Worm (Caenorhabditis elegans) whole organism, L3 larva: ENCODE results near the gene C29F4.3.
"Not testable (repeated sequence)": the region's sequence is repeated elsewhere in the genome, so short reads cannot be mapped to it uniquely, and the experiment has no call there.

Experiments used
- R02D3.7 ChIP-seq: fragments of 150-350 bp; optimal IDR thresholded peaks from 2 replicates; lab custom pipeline; 2014; ENCODE audit warnings: missing biosample characterization, missing genetic modification characterization
- ZK546.5 ChIP-seq: sonication (generic microtip); optimal IDR thresholded peaks from 2 replicates; lab custom pipeline; 2017; ENCODE audit warnings: missing biosample characterization, missing genetic modification characterization
- aly-2 ChIP-seq: fragments of 150-350 bp; optimal IDR thresholded peaks from 2 replicates; lab custom pipeline; 2014; ENCODE audit warnings: missing biosample characterization, missing genetic modification characterization
- ceh-16 ChIP-seq: sonication (generic microtip); optimal IDR thresholded peaks from 2 replicates; lab custom pipeline; 2017; ENCODE audit warnings: missing biosample characterization, missing genetic modification characterization
- ceh-28 ChIP-seq: fragments of 150-350 bp; optimal IDR thresholded peaks from 2 replicates; lab custom pipeline; 2014; ENCODE audit warnings: missing biosample characterization, missing genetic modification reagents, missing genetic modification characterization
- ceh-9 ChIP-seq: sonication (generic microtip); optimal IDR thresholded peaks from 2 replicates; lab custom pipeline; 2018; ENCODE audit warnings: missing biosample characterization, missing genetic modification characterization
- daf-12 ChIP-seq: fragments of 150-350 bp; optimal IDR thresholded peaks from 2 replicates; lab custom pipeline; 2014; ENCODE audit warnings: missing biosample characterization, missing genetic modification reagents, missing genetic modification characterization
- egl-5 ChIP-seq: fragments of 150-350 bp; optimal IDR thresholded peaks from 2 replicates; lab custom pipeline; 2017; ENCODE audit warnings: missing biosample characterization, missing genetic modification reagents, missing genetic modification characterization, inconsistent platforms
- elt-1 ChIP-seq: fragments of 150-350 bp; optimal IDR thresholded peaks from 2 replicates; lab custom pipeline; 2014; ENCODE audit warnings: missing biosample characterization, missing genetic modification characterization
- elt-2 ChIP-seq: sonication (generic microtip); optimal IDR thresholded peaks from 2 replicates; lab custom pipeline; 2016; ENCODE audit warnings: missing genetic modification reagents, mild to moderate bottlenecking, missing genetic modification characterization, missing compliant biosample characterization
- eor-1 ChIP-seq, 2 experiments: fragments of 150-350 bp; optimal IDR thresholded peaks; 2 replicates each; lab custom pipeline; 2014 to 2018; ENCODE audit warnings: missing biosample characterization in 2 of 2, missing genetic modification characterization in 2 of 2
- fkh-10 ChIP-seq: sonication (generic microtip); optimal IDR thresholded peaks from 2 replicates; lab custom pipeline; 2017; ENCODE audit warnings: missing biosample characterization, missing genetic modification reagents, missing genetic modification characterization
- fkh-2 ChIP-seq: fragments of 150-350 bp; optimal IDR thresholded peaks from 2 replicates; lab custom pipeline; 2014; ENCODE audit warnings: missing biosample characterization, missing genetic modification reagents, missing genetic modification characterization
- fos-1 ChIP-seq: fragments of 150-350 bp; optimal IDR thresholded peaks from 2 replicates; lab custom pipeline; 2014; ENCODE audit warnings: missing biosample characterization, missing genetic modification characterization
- hmg-11 ChIP-seq: sonication (generic microtip); optimal IDR thresholded peaks from 2 replicates; lab custom pipeline; 2016; ENCODE audit warnings: missing genetic modification characterization, missing compliant biosample characterization
- jun-1 ChIP-seq: fragments of 150-350 bp; optimal IDR thresholded peaks from 2 replicates; lab custom pipeline; 2014; ENCODE audit warnings: missing biosample characterization, missing genetic modification reagents, missing genetic modification characterization
- lin-15B ChIP-seq: fragments of 150-350 bp; optimal IDR thresholded peaks from 2 replicates; lab custom pipeline; 2014; ENCODE audit warnings: missing biosample characterization, missing genetic modification characterization
- lin-39 ChIP-seq: fragments of 150-350 bp; optimal IDR thresholded peaks from 2 replicates; lab custom pipeline; 2018; ENCODE audit warnings: missing biosample characterization, missing genetic modification reagents, missing genetic modification characterization
- lsy-12 ChIP-seq: sonication (generic microtip); optimal IDR thresholded peaks from 2 replicates; lab custom pipeline; 2016; ENCODE audit warnings: mild to moderate bottlenecking, missing genetic modification characterization, missing compliant biosample characterization
- mml-1 ChIP-seq: fragments of 150-350 bp; sonication (generic microtip); optimal IDR thresholded peaks from 3 replicates; lab custom pipeline; 2014; ENCODE audit warnings: missing biosample characterization, missing genetic modification characterization
- nhr-11 ChIP-seq: fragments of 150-350 bp; optimal IDR thresholded peaks from 2 replicates; lab custom pipeline; 2014; ENCODE audit warnings: missing biosample characterization, missing genetic modification characterization
- nhr-237 ChIP-seq: fragments of 150-350 bp; optimal IDR thresholded peaks from 2 replicates; lab custom pipeline; 2014; ENCODE audit warnings: missing biosample characterization, missing genetic modification characterization
- nhr-25 ChIP-seq: sonication (generic microtip); optimal IDR thresholded peaks from 2 replicates; lab custom pipeline; 2017; ENCODE audit warnings: missing biosample characterization, missing genetic modification characterization
- nhr-28 ChIP-seq: fragments of 150-350 bp; optimal IDR thresholded peaks from 2 replicates; lab custom pipeline; 2014; ENCODE audit warnings: missing biosample characterization, missing genetic modification characterization
- nhr-43 ChIP-seq: sonication (generic microtip); optimal IDR thresholded peaks from 2 replicates; lab custom pipeline; 2016; ENCODE audit warnings: mild to moderate bottlenecking, missing genetic modification characterization, missing compliant biosample characterization; ENCODE audit not compliant: poor library complexity, severe bottlenecking
- nhr-67 ChIP-seq: fragments of 150-350 bp; optimal IDR thresholded peaks from 2 replicates; lab custom pipeline; 2014; ENCODE audit warnings: missing biosample characterization, missing genetic modification characterization
- nhr-76 ChIP-seq: fragments of 150-350 bp; sonication (generic microtip); optimal IDR thresholded peaks from 5 replicates; lab custom pipeline; 2014; ENCODE audit warnings: missing biosample characterization, missing genetic modification characterization
- nhr-77 ChIP-seq: fragments of 150-350 bp; optimal IDR thresholded peaks from 2 replicates; lab custom pipeline; 2014; ENCODE audit warnings: missing biosample characterization, missing genetic modification characterization
- pha-4 ChIP-seq: fragments of 150-350 bp; optimal IDR thresholded peaks from 2 replicates; lab custom pipeline; 2014; ENCODE audit warnings: missing biosample characterization, missing genetic modification reagents, missing genetic modification characterization
- pqm-1 ChIP-seq: fragments of 150-350 bp; optimal IDR thresholded peaks from 2 replicates; lab custom pipeline; 2017; ENCODE audit warnings: missing biosample characterization, missing genetic modification characterization, inconsistent platforms
- sea-2 ChIP-seq: fragments of 150-350 bp; sonication (generic microtip); optimal IDR thresholded peaks from 4 replicates; lab custom pipeline; 2014; ENCODE audit warnings: missing biosample characterization, missing genetic modification reagents, missing genetic modification characterization
- skn-1 ChIP-seq: fragments of 150-350 bp; optimal IDR thresholded peaks from 2 replicates; lab custom pipeline; 2014; ENCODE audit warnings: missing biosample characterization, missing genetic modification characterization
- snpc-4 ChIP-seq: fragments of 150-350 bp; optimal IDR thresholded peaks from 2 replicates; lab custom pipeline; 2014; ENCODE audit warnings: missing biosample characterization, missing genetic modification characterization
- zag-1 ChIP-seq: fragments of 150-350 bp; optimal IDR thresholded peaks from 2 replicates; lab custom pipeline; 2014; ENCODE audit warnings: missing biosample characterization, missing genetic modification characterization

Gene C29F4.3

ce11 chrIV:11253689-11254088 is 29.9 kb upstream of the C29F4.3 start, which contains the start of gene C05C12.1:
C05C12.1 (plus strand) TSS chrIV:11253989.
- not testable (repeated sequence) for TF ChIP-seq fos-1, nhr-77, snpc-4 (tag; lab: Kevin White, UChicago)
- TF ChIP-seq, all 47 proteins: peak for 0; not testable (repeated sequence) for 47

- no peak for TF ChIP-seq ceh-28
- no peak for TF ChIP-seq nhr-76 (tag; lab: Kevin White, UChicago)
- peak; percentile 49 for TF ChIP-seq skn-1 (tag; lab: Kevin White, UChicago)
- TF ChIP-seq elt-1 (tag; lab: Kevin White, UChicago), result no peak
- no peak for TF ChIP-seq fkh-2
- TF ChIP-seq pqm-1 (tag; lab: Kevin White, UChicago), result peak; percentile 44
- TF ChIP-seq ZK546.5 (tag; lab: Kevin White, UChicago), result no peak
- TF ChIP-seq elt-2 (tag; lab: Kevin White, UChicago), result peak; percentile 69
Observed at ce11 chrIV:11248031-11248631, 24.4 kb upstream of the C29F4.3 start, which contains the start of gene C05C12.4. C05C12.4 (minus strand) TSS chrIV:11248081.

- peak; percentile 65 for TF ChIP-seq pha-4 (tag; lab: Kevin White, UChicago)
- TF ChIP-seq ceh-16 (tag; lab: Kevin White, UChicago), result no peak
- no peak for TF ChIP-seq nhr-11 (tag; lab: Kevin White, UChicago)
- no peak for TF ChIP-seq nhr-25 (tag; lab: Kevin White, UChicago)
- TF ChIP-seq fkh-10 (GFP tag; lab: Kevin White, UChicago), result no peak
- peak; percentile 16 for TF ChIP-seq elt-2 (tag; lab: Kevin White, UChicago)
- peak; percentile 52 for TF ChIP-seq pqm-1 (tag; lab: Kevin White, UChicago)
- no peak for TF ChIP-seq ZK546.5 (tag; lab: Kevin White, UChicago)
- TF ChIP-seq mml-1 (tag; lab: Kevin White, UChicago), result no peak
- no peak for TF ChIP-seq nhr-67 (tag; lab: Kevin White, UChicago)
- no peak for TF ChIP-seq lsy-12
Observed at ce11 chrIV:11247434-11247833, 23.7 kb upstream of the C29F4.3 start.

ce11 chrIV:11241368-11241767 is 17.6 kb upstream of the C29F4.3 start, which contains the start of gene C05C12.6:
C05C12.6 (minus strand) TSS chrIV:11241468.
- TF ChIP-seq daf-12 (tag; lab: Kevin White, UChicago) (no peak), nhr-237 (tag; lab: Kevin White, UChicago) (no peak), R02D3.7 (tag; lab: Kevin White, UChicago) (no peak), snpc-4 (tag; lab: Kevin White, UChicago) (no peak), ceh-28 (no peak), nhr-11 (tag; lab: Kevin White, UChicago) (no peak), nhr-25 (tag; lab: Kevin White, UChicago) (no peak), zag-1 (tag; lab: Kevin White, UChicago) (no peak)

- TF ChIP-seq sea-2 (GFP tag; lab: Kevin White, UChicago) (no peak), fkh-10 (GFP tag; lab: Kevin White, UChicago) (peak; percentile 3)
Observed at ce11 chrIV:11235755-11236154, 12.0 kb upstream of the C29F4.3 start.

- TF ChIP-seq egl-5 (no peak), jun-1 (no peak), zag-1 (tag; lab: Kevin White, UChicago) (no peak), lin-39 (no peak), nhr-43 (tag; lab: Kevin White, UChicago) (no peak), fkh-10 (GFP tag; lab: Kevin White, UChicago) (no peak), lin-15B (no peak), snpc-4 (tag; lab: Kevin White, UChicago) (no peak), eor-1 (tag; optimal IDR thresholded peaks at IDR 0.05; lab: Kevin White, UChicago) (no peak), ceh-9 (tag; lab: Kevin White, UChicago) (no peak), nhr-28 (no peak), fkh-2 (no peak), lsy-12 (no peak), aly-2 (no peak), hmg-11 (no peak)
Observed at ce11 chrIV:11231376-11231775, 7.6 kb upstream of the C29F4.3 start.
